Worm (Caenorhabditis elegans): ENCODE results near the gene T03E6.9.

T03E6.9 gene

DNA sequence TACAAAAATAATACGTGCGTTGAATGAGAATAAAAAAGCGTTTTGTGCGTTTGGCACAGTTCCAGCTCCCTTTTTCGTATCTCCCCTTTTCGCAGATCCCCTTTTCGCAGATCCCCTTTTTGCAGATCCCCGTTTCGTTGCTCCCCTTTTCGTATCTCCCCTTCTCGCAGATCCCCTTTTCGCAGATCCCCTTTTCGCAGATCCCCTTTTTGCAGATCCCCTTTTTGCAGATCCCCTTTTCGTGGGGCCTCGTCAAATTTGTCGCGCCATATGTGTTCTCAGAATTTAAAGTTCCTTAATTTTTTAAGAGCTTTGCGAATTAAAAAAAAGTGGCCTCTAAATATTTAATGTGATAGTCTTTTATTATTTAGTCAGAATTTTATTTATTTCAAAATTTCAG lies 47.6 kb downstream of the T03E6.9 start, which contains the start of gene Y32B12B.4 (continued):
- TF ChIP-seq ceh-30 (tag; optimal IDR thresholded peaks at IDR 0.05) = no peak
- no peak for TF ChIP-seq nhr-11 (tag; optimal IDR thresholded peaks at IDR 0.05)
- peak; percentile 81 for TF ChIP-seq pqm-1 (tag; optimal IDR thresholded peaks at IDR 0.05)
- no peak for TF ChIP-seq dve-1 (tag; optimal IDR thresholded peaks at IDR 0.05)
- TF ChIP-seq ama-1 (optimal IDR thresholded peaks at IDR 0.05) = no peak
- TF ChIP-seq hlh-6 (tag; optimal IDR thresholded peaks at IDR 0.05) = peak; percentile 86
- peak; percentile 29 for TF ChIP-seq hlh-15 (tag; optimal IDR thresholded peaks at IDR 0.05)
- TF ChIP-seq lim-6 (tag; optimal IDR thresholded peaks at IDR 0.05) = peak; percentile 87
- no peak for TF ChIP-seq eyg-1 (tag; optimal IDR thresholded peaks at IDR 0.05)
- no peak for TF ChIP-seq unc-55 (GFP tag; optimal IDR thresholded peaks at IDR 0.05)
- TF ChIP-seq ceh-22 (tag; optimal IDR thresholded peaks at IDR 0.05) = no peak
- no peak for TF ChIP-seq ceh-48 (tag; optimal IDR thresholded peaks at IDR 0.05)
- peak; percentile 92 for TF ChIP-seq elt-4 (tag; optimal IDR thresholded peaks at IDR 0.05)
- peak; percentile 18 for TF ChIP-seq lin-11 (tag; optimal IDR thresholded peaks at IDR 0.05)
- peak; percentile 38 for TF ChIP-seq gmeb-2 (tag; optimal IDR thresholded peaks at IDR 0.05)
- TF ChIP-seq tbx-7 (tag; optimal IDR thresholded peaks at IDR 0.05) = peak; percentile 99
- TF ChIP-seq sox-4 (tag; optimal IDR thresholded peaks at IDR 0.05) = peak; percentile 14
- TF ChIP-seq C08G9.2 (tag; optimal IDR thresholded peaks at IDR 0.05) = peak; percentile 94
- TF ChIP-seq ceh-31 (tag; optimal IDR thresholded peaks at IDR 0.05) = peak; percentile 98
- peak; percentile 70 for TF ChIP-seq pag-3 (tag; optimal IDR thresholded peaks at IDR 0.05; ENCODE audit: borderline replicate concordance)
- TF ChIP-seq odd-2 (tag; optimal IDR thresholded peaks at IDR 0.05) = no peak
- peak; percentile 45 for TF ChIP-seq K02D7.2 (tag; optimal IDR thresholded peaks at IDR 0.05)
- peak; percentile 44; the same call in 1 of the 2 replicates for TF ChIP-seq unc-3 (GFP tag; conservative IDR thresholded peaks at IDR 0.05)
- TF ChIP-seq unc-3 (tag; optimal IDR thresholded peaks at IDR 0.05) = peak; percentile 76
- TF ChIP-seq pha-2 (tag; optimal IDR thresholded peaks at IDR 0.05) = no peak
- TF ChIP-seq elt-2 (tag; optimal IDR thresholded peaks at IDR 0.05) = no peak
- TF ChIP-seq F13H6.1 (tag; optimal IDR thresholded peaks at IDR 0.05) = peak; percentile 91
- TF ChIP-seq fkh-6 (tag; optimal IDR thresholded peaks at IDR 0.05) = peak; percentile 85
- TF ChIP-seq zip-5 (tag; optimal IDR thresholded peaks at IDR 0.05) = peak; percentile 94
- peak; percentile 96 for TF ChIP-seq ceh-14 (tag; optimal IDR thresholded peaks at IDR 0.05)
- TF ChIP-seq ceh-19 (GFP tag; optimal IDR thresholded peaks at IDR 0.05) = peak; percentile 75
- peak; percentile 18 for TF ChIP-seq ceh-6 (GFP tag; optimal IDR thresholded peaks at IDR 0.05)
- TF ChIP-seq dmd-4 (tag; optimal IDR thresholded peaks at IDR 0.05; ENCODE audit: borderline replicate concordance) = peak; percentile 84
- TF ChIP-seq ref-2 (tag; optimal IDR thresholded peaks at IDR 0.05) = peak; percentile 94
- peak; percentile 70 for TF ChIP-seq syd-9 (tag; optimal IDR thresholded peaks at IDR 0.05)
- TF ChIP-seq ttx-3 (tag; optimal IDR thresholded peaks at IDR 0.05) = peak; percentile 38
- TF ChIP-seq ceh-24 (tag; optimal IDR thresholded peaks at IDR 0.05) = no peak
- peak; percentile 97 for TF ChIP-seq ceh-2 (tag; optimal IDR thresholded peaks at IDR 0.05)
- no peak for TF ChIP-seq pha-4 (tag; optimal IDR thresholded peaks at IDR 0.05)
- peak; percentile 91 for TF ChIP-seq hlh-8 (tag; optimal IDR thresholded peaks at IDR 0.05)

DNA sequence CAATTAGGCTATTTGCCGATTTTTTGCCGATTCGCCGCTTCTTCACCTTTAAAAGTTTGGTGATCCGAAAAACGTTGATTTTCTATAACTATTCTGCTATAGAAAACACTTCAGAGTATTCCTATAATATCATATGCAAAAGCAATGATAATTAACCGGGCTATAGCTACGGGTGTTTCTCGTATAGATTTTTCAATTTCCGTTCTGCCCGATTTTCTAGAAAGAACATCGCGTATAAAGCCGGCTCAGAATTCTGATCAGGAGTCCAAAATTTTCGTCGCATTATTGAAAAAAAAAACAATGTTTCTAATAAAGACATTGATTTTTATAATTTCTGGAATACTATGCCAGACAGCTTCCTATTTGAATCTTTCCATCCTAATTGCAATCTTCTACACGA lies 49.8 kb downstream of the T03E6.9 start, which contains the start of gene srbc-65:
TSS of gene srbc-65 (plus strand) at position 301 of the 400 bp plus-strand sequence.
- TF ChIP-seq unc-86 (tag; optimal IDR thresholded peaks at IDR 0.05) = no peak
- no peak for TF ChIP-seq K09A11.1 (tag; optimal IDR thresholded peaks at IDR 0.05; ENCODE audit: insufficient read depth)
- TF ChIP-seq nhr-11 (tag; optimal IDR thresholded peaks at IDR 0.05) = no peak
- no peak for TF ChIP-seq ceh-18 (tag; optimal IDR thresholded peaks at IDR 0.05)
- no peak for TF ChIP-seq ceh-24 (tag; optimal IDR thresholded peaks at IDR 0.05)
- TF ChIP-seq lim-6 (tag; optimal IDR thresholded peaks at IDR 0.05) = no peak
- no peak for TF ChIP-seq madf-2 (tag; optimal IDR thresholded peaks at IDR 0.05)
- no peak for TF ChIP-seq npax-4 (tag; optimal IDR thresholded peaks at IDR 0.05)
- TF ChIP-seq unc-42 (tag; optimal IDR thresholded peaks at IDR 0.05) = no peak
- no peak for TF ChIP-seq fax-1 (tag; optimal IDR thresholded peaks at IDR 0.05)
- TF ChIP-seq sdc-2 (tag; optimal IDR thresholded peaks at IDR 0.05) = no peak
- TF ChIP-seq ceh-19 (GFP tag; optimal IDR thresholded peaks at IDR 0.05) = no peak
- no peak for TF ChIP-seq C38D4.7 (GFP tag; optimal IDR thresholded peaks at IDR 0.05)
- TF ChIP-seq eyg-1 (tag; optimal IDR thresholded peaks at IDR 0.05) = no peak
- TF ChIP-seq hlh-8 (tag; optimal IDR thresholded peaks at IDR 0.05) = no peak
